Worm (Caenorhabditis elegans) whole organism, midembryonic: ENCODE data around the gene cst-1.

ENCODE experiments used
- flt-1 ChIP-seq: fragments of 200-800 bp; sonication (Bioruptor generic); IDR thresholded peaks from 2 replicates; pipeline ENCODE4 v1.3.6; 2022; ENCODE audit warnings: missing genetic modification characterization, missing compliant biosample characterization
- klf-2 ChIP-seq: fragments of 200-800 bp; sonication (Bioruptor generic); conservative IDR thresholded peaks from 2 replicates; pipeline ENCODE4 v1.3.6; 2022; ENCODE audit warnings: missing genetic modification reagents, missing genetic modification characterization, missing compliant biosample characterization
- med-1 ChIP-seq: sonication (generic microtip); optimal IDR thresholded peaks from 2 replicates; lab custom pipeline; 2017; ENCODE audit warnings: missing genetic modification characterization, mild to moderate bottlenecking, missing compliant biosample characterization, antibody characterized with exemption, missing genetic modification reagents; ENCODE audit not compliant: insufficient read depth
- ref-1 ChIP-seq: fragments of 200-800 bp; sonication (Bioruptor generic); conservative IDR thresholded peaks from 2 replicates; pipeline ENCODE4 v1.3.6; 2022; ENCODE audit warnings: missing genetic modification reagents, missing genetic modification characterization, missing compliant biosample characterization

DNA sequence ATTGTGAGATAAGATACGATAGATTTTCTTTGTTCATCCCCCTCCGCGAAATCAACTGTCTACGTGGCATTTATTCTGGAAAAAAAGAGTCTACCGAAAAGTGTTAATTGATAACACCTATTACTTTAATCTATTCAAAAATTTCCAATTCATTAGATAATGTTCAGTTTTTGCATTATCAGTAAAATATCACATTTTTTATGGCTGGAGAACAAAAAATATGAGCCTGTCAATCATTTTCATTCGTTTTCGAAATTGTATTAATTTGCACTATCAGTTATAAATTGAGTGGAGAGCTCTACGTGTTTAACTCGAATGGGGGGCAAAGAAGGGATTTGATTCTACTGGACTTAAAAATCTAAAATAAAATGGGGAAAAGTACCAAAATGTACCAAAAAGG lies 19.6 kb downstream of the cst-1 start:
- TF ChIP-seq klf-2 (no peak), med-1 (no peak), flt-1 (GFP tag; lab: Robert Waterston, UW) (no peak), ref-1 (GFP tag; lab: Robert Waterston, UW) (no peak)
